Fruit fly (Drosophila melanogaster) ovary, adult (tissue): ENCODE measurements around the gene Prx3.

Experiments used
- CG17801 ChIP-seq: fragments of 200-800 bp; optimal IDR thresholded peaks from 2 replicates; lab custom pipeline; 2019; ENCODE audit warnings: missing biosample characterization, mild to moderate bottlenecking, missing genetic modification characterization, moderate library complexity; ENCODE audit not compliant: partially characterized antibody

The Prx3 gene

dm6 chr3R:17540497-17540822, 5.9 kb downstream of the Prx3 start:
- TF ChIP-seq CG17801 (GFP tag; lab: Kevin White, UChicago), result no peak

DNA sequence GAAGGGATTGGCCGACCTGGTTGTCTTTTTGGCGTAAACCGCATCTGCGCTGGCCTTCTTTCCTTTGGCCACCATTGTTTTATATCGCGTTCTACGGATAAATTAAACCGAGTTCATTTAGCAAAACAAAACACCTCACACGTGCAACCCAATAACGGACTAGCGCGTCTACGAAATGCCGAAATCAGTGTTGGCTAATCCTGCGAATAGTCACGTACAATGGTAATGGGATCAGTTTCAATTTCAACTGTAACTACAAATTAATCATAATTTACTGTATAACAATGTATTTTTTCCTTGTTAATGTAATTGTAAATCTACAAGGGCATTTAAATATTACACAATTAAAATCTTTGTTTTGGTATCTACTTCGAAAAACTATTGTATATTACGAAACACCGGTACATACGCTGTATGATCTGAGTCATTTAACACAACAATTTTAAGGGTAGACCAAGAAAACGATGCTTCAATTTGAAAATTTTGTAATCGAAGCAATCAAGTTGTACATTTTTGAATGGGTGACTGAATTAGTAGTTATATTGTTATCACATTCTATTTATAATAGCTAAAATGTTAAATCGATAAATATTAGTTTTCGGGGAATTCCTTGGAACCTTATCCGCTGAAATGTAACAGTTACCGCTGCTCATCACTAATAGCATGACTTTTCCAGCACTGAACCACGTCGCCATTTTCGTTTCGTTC, 6.4 kb downstream of the Prx3 start, which contains the start of gene SF1:
Gene SF1 (plus strand): TSS at position 633 of the 708 bp plus-strand sequence.
- TF ChIP-seq CG17801 (GFP tag; lab: Kevin White, UChicago), result no peak

DNA sequence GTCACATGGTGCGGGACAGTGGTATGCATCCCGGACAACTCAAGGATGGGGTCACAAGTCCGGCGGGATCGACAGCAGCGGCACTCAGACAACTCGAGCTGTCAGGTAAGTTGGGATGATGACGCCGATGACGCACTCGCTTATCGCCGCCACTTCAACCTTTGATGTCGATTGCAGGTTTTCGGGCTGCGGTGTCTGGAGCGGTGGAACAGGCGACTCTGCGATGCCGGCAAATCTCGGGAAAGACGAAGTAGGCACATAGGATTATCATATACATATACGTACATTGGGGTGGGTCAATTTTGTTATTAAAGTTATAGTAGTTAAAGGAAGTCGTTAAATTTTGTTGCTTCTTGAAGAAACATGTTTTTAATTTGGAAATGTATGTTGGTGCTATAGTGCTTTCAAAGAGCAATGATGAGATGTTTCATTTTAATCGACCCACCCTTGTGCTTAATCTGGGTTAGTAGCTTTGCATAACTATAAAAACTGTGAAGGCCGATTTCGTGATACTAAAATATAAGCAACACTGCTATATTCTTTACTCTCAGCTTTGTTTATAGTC, 9.7 kb downstream of the Prx3 start:
- TF ChIP-seq CG17801 (GFP tag; lab: Kevin White, UChicago), result no peak

DNA sequence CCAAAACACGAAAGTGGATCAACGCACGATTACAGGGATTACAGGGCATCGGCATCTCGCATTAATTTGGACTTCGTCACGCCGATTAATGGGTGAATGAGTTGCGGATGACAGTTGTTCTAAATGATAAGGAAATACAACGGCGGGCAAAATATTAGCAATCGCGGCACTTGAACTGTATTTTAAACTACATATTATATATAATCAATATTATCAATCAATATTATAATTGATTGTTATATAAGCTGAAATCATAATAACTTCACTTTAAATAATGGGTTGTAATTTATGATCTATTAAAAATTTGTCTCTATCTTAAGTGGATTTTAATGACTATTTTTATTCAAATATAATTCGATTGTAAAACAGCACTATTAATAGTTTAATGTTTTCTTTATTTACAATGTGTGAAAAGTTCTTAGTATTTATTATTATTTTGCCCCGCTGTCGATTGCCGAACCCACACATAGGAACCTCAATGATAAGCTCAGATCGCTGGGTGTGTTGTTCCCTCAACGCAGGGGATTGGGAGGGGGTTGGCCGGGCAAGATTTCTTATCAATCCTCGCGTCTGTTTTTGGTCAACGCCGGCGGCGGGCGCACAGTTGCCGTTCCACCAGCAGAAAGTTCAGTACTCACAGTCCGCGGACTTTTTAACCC, 11.1 kb downstream of the Prx3 start:
- peak; percentile 8 for TF ChIP-seq CG17801 (GFP tag; lab: Kevin White, UChicago)

- TF ChIP-seq CG17801 (GFP tag; lab: Kevin White, UChicago), result no peak
Observed at dm6 chr3R:17534325-17535105, 11.8 kb downstream of the Prx3 start, which contains the start of the genes CG5823 and P5cr-2. CG5823 (minus strand) TSS chr3R:17534587. P5cr-2 (plus strand) TSS chr3R:17534815.

DNA sequence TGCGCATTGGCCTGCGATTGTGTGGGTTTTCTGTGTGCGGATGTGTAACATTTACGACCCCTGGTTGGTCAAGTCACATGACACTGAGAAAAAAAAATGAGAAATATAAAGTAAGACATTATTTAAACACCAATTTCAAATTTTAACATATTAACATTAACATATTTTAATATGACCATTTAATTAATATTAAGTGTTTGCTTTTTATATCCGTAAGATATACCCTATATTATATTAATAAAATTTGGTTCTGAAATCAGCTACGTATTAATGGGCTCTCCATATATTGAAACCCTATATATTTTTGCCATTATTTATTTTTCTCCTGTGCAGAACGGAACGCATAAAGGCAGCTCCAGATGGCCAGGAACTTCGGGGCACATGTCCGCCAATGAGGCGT, 15.9 kb downstream of the Prx3 start:
- no peak for TF ChIP-seq CG17801 (GFP tag; lab: Kevin White, UChicago)

DNA sequence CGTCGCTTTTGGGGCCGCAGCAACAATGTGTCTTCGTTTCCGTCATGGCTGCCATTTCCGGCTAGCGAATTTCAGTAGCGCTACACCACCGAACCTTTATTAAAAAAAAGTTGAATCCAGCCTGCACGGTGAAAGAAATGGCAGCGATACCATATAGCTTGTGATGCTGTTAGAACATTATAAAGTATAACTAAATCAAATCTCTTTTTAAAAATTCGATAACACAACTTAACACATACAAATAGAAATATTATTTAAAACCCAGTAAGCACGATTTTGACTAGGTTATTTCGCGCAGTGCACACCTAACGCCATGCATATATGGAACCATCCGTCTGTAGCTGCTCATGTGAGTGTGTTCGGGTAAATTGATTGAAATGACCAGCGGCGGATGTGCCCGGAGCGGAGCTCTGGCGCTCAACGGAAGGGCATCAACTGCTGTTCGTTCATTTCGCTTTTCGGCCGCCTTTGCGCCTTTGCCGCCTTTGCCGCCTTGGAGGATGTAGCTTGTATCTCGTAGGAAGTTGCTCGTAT, 20.2 kb downstream of the Prx3 start:
- no peak for TF ChIP-seq CG17801 (GFP tag; lab: Kevin White, UChicago)

dm6 chr3R:17506833-17507232, 39.5 kb downstream of the Prx3 start:
- no peak for TF ChIP-seq CG17801 (GFP tag; lab: Kevin White, UChicago)

DNA sequence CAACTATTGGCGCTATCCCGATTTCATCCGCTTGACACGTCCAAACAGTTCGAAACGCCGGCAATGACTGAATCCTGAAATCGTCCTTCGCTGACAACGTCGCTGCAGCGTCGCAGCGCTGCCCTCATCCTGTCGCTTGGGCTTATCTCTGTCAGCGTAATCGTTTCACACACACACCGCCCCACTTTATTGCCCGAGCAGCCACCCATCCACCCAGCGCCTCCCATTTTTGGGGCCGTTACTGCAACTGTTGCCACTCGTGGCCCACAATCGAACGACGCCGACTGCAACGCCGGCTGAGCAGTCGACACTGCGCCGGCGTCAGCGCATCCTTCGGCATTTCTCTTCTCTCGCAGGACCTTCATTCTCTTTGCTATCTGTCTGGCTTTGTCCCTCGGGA, 40.7 kb downstream of the Prx3 start, which contains the start of gene Dscam3:
Gene Dscam3 (minus strand): TSS at position 69 of the 400 bp plus-strand sequence.
- TF ChIP-seq CG17801 (GFP tag; lab: Kevin White, UChicago), result no peak

DNA sequence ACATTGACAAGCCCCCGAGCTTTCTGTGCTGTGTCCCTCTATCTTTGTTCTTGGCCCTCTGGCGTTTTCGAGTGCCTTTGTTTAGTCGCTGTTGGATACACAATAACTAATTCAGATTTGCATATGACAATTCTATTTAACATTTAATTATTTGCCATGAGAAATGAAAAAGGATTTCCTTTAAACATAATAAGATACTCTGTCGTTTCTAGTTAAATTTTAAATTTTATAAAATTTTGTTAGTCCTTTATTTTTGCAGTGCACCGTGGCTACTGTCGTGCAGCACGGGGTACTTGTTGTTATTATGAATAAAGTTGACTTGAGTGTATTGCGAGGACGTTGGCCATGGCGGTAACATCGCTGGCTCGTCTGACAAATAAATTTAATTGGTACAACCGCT, 43.5 kb downstream of the Prx3 start:
- no peak for TF ChIP-seq CG17801 (GFP tag; lab: Kevin White, UChicago)

dm6 chr3R:17501108-17501507, 45.2 kb downstream of the Prx3 start:
- no peak for TF ChIP-seq CG17801 (GFP tag; lab: Kevin White, UChicago)
